Worm (Caenorhabditis elegans): ENCODE measurements around the gene trmt-10C.2.
A peak's percentile ranks its signal among the peaks of the same experiment; 100 is the strongest.

The trmt-10C.2 gene

DNA sequence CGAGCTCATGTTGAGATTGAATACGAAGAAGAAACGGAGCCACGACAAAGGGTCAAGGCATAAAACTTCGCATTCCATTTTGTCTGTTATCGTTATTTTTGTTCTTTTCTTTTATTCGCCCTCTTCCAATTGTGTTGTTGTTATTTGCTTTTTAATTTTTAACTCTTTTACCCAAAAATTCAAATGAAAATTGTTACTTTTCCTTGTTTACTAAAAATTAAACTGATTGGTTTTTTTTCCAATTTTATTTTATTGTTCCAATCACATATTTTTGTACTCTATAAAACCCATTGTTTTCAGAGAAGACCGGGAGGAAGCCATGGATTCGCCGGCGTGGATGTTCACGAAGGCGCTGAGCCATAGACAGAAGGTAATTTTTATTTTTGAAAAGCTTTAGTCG is 34.4 kb downstream of the trmt-10C.2 start, which contains the start of gene C16A3.5:
Gene C16A3.5 (plus strand): TSS at position 301 of the 400 bp plus-strand sequence.
- TF ChIP-seq ama-1 (optimal IDR thresholded peaks at IDR 0.05) (peak; percentile 55), nhr-10 (tag; optimal IDR thresholded peaks at IDR 0.05) (no peak)

ce11 chrIII:6381584-6382391 is 35.7 kb downstream of the trmt-10C.2 start, which contains the start of gene znf-622:
TSS of gene znf-622 (plus strand) at chrIII:6381634.
- TF ChIP-seq mxl-2 (GFP tag; conservative IDR thresholded peaks at IDR 0.05), result no peak
- TF ChIP-seq nhr-48 (tag; optimal IDR thresholded peaks at IDR 0.05), result no peak
- peak; percentile 14 for TF ChIP-seq ama-1 (optimal IDR thresholded peaks at IDR 0.05)
- no peak for TF ChIP-seq ztf-11 (tag; optimal IDR thresholded peaks at IDR 0.05)
- peak in 1 of 2 experiments; percentile 91 for TF ChIP-seq unc-62 (GFP tag; optimal IDR thresholded peaks at IDR 0.05 in 1 of 2)
- TF ChIP-seq unc-62 (tag; optimal IDR thresholded peaks at IDR 0.05), result no peak
- no peak for TF ChIP-seq Y105C5A.15 (GFP tag; IDR thresholded peaks at IDR 0.05)
- TF ChIP-seq ceh-82 (tag; optimal IDR thresholded peaks at IDR 0.05), result no peak
- TF ChIP-seq zip-11 (GFP tag; IDR thresholded peaks at IDR 0.05), result no peak
- no peak for TF ChIP-seq ZK546.5 (tag; optimal IDR thresholded peaks at IDR 0.05)

DNA sequence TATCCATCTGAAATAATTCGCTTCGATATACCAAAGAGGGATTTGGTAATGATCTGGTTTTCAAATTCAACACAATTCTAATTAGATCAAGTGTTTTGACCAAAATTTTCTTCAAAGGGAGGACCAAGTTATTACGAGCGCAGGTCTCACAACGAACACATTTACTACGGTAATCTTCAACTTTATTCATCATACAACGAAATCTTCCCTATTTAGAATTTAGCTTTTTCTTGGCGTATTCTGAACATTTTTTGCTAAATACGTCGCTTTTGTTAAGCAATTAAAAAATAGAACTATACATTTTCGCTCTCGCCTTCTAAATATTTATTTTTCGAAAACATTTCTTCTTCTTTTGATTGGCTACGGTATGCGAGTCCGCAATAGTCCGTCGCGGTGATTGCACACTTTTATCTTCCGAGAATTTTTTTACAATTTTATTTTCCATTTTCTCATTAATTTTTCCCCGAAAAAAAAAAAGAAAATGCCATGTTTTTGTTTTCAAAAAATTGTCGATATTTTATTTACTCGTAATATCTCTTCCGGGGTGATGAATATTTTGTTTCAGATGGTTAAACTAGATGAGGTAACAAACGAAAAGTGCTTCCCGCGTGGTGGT is 37.0 kb downstream of the trmt-10C.2 start, which contains the start of gene let-716:
Gene let-716 (plus strand): TSS at position 566 of the 616 bp plus-strand sequence.
- TF ChIP-seq nhr-77 (tag; optimal IDR thresholded peaks at IDR 0.05), result no peak
- peak in 1 of 2 experiments; percentile 20 for TF ChIP-seq hif-1 (tag; optimal IDR thresholded peaks at IDR 0.05)
- no peak for TF ChIP-seq F49E8.2 (tag; optimal IDR thresholded peaks at IDR 0.05; ENCODE audit: borderline replicate concordance)
- peak; percentile 56 to 97 for TF ChIP-seq lsy-2 (tag; optimal IDR thresholded peaks at IDR 0.05)
- peak; percentile 5 for TF ChIP-seq nhr-28 (tag; optimal IDR thresholded peaks at IDR 0.05)
- peak; percentile 8 for TF ChIP-seq mep-1 (tag; optimal IDR thresholded peaks at IDR 0.05)
- TF ChIP-seq mes-2 (tag; optimal IDR thresholded peaks at IDR 0.05; ENCODE audit: poor library complexity, severe bottlenecking), result peak; percentile 40
- TF ChIP-seq dpl-1 (GFP tag; optimal IDR thresholded peaks at IDR 0.05), result peak; percentile 24
- TF ChIP-seq dve-1 (tag; optimal IDR thresholded peaks at IDR 0.05; ENCODE audit: insufficient read depth), result peak; percentile 19
- no peak for TF ChIP-seq zfp-2 (tag; optimal IDR thresholded peaks at IDR 0.05)
- TF ChIP-seq unc-62 (GFP tag; optimal IDR thresholded peaks at IDR 0.05 in 1 of 2), result peak in 1 of 2 experiments; percentile 14
- no peak for TF ChIP-seq unc-62 (tag; optimal IDR thresholded peaks at IDR 0.05)
- no peak for TF ChIP-seq lin-13 (GFP tag; optimal IDR thresholded peaks at IDR 0.05)
- 0 out of 2 replicates have a peak, but pooled peaks have one; percentile 46 for TF ChIP-seq hmg-1.1 (GFP tag; IDR thresholded peaks at IDR 0.05)
- peak; percentile 39; the same call in 1 of the 2 replicates for TF ChIP-seq lin-38 (GFP tag; IDR thresholded peaks at IDR 0.05)

DNA sequence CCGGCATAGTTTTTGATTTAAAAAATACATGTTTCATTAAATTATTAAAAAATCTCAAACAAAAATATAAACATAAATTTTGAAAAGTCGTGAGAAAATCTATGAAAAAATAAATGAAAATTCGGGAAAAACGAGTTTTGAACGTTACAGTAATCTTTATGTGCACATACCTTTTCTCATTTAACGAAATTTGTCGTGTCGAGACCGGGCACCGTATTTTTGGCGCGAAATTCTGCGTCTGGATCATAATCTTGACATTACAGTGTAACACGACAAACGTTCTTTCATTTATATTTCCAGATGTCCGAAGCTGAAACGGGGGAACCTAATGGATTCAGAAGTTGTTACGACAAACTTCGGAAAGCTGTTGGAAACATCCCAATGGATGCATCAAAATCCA is 43.5 kb downstream of the trmt-10C.2 start, which contains the start of gene C16A3.2:
Gene C16A3.2 (plus strand): TSS at position 301 of the 400 bp plus-strand sequence.
- no peak for TF ChIP-seq dve-1 (tag; optimal IDR thresholded peaks at IDR 0.05; ENCODE audit: insufficient read depth)
- no peak for TF ChIP-seq php-3 (GFP tag; IDR thresholded peaks at IDR 0.05)
- TF ChIP-seq snpc-4 (tag; optimal IDR thresholded peaks at IDR 0.05), result no peak

DNA sequence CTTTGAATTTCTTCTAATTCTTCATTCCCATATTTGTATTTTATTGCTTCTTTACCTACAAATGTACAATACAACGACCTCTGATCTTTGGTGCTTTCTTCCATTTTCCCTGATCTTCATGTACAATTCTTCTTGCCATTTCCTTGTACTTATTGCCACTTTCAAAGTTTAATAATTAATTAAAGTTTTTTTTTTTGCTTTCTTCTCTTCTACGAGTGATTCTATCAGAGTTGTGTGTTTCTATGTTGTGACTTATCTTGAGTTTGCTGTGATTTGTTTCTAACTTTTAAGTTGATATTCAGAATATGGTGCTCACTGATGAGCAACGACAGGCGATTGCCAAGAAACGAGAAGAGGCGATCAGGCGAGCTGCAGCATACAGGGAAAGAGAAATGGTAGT is 44.6 kb downstream of the trmt-10C.2 start, which contains the start of gene smrc-1:
Gene smrc-1 (plus strand): TSS at position 301 of the 400 bp plus-strand sequence.
- TF ChIP-seq ceh-20 (GFP tag; IDR thresholded peaks at IDR 0.05) (no peak), ZK546.5 (tag; optimal IDR thresholded peaks at IDR 0.05) (no peak), nhr-10 (tag; optimal IDR thresholded peaks at IDR 0.05) (no peak), tag-97 (GFP tag; IDR thresholded peaks at IDR 0.05) (no peak), mes-2 (tag; optimal IDR thresholded peaks at IDR 0.05; ENCODE audit: poor library complexity, severe bottlenecking) (no peak), dpl-1 (GFP tag; optimal IDR thresholded peaks at IDR 0.05) (no peak), lin-39 (tag; optimal IDR thresholded peaks at IDR 0.05) (no peak), daf-16 (GFP tag; optimal IDR thresholded peaks at IDR 0.05) (no peak), daf-16 (tag; optimal IDR thresholded peaks at IDR 0.05) (no peak), hlh-30 (tag; optimal IDR thresholded peaks at IDR 0.05; ENCODE audit: insufficient read depth) (no peak), vab-7 (GFP tag; IDR thresholded peaks at IDR 0.05) (no peak), ceh-44 (GFP tag; IDR thresholded peaks at IDR 0.05) (no peak), nhr-6 (tag; optimal IDR thresholded peaks at IDR 0.05) (no peak)

Data from whole organism, L4 larva.